Worm (Caenorhabditis elegans) whole organism, L2 larva: ENCODE results near the gene tbg-1.

Source experiments
- C34F6.9 ChIP-seq: fragments of 150-350 bp; optimal IDR thresholded peaks from 2 replicates; lab custom pipeline; 2014; ENCODE audit warnings: missing biosample characterization, missing genetic modification characterization
- F13H6.1 ChIP-seq: sonication (generic microtip); optimal IDR thresholded peaks from 2 replicates; lab custom pipeline; 2016; ENCODE audit warnings: missing genetic modification characterization, missing compliant biosample characterization
- R02D3.7 ChIP-seq: fragments of 150-350 bp; optimal IDR thresholded peaks from 2 replicates; lab custom pipeline; 2014; ENCODE audit warnings: missing biosample characterization, missing genetic modification characterization
- Y55F3AM.14 ChIP-seq: fragments of 200-800 bp; sonication (Bioruptor generic); optimal IDR thresholded peaks from 2 replicates; lab custom pipeline; 2018; ENCODE audit warnings: mild to moderate bottlenecking, missing genetic modification characterization, missing compliant biosample characterization
- ZK546.5 ChIP-seq: sonication (generic microtip); optimal IDR thresholded peaks from 2 replicates; lab custom pipeline; 2017; ENCODE audit warnings: missing biosample characterization, missing genetic modification characterization
- alr-1 ChIP-seq: fragments of 150-350 bp; optimal IDR thresholded peaks from 2 replicates; lab custom pipeline; 2014; ENCODE audit warnings: missing biosample characterization, missing genetic modification characterization
- aly-2 ChIP-seq: fragments of 150-350 bp; optimal IDR thresholded peaks from 2 replicates; lab custom pipeline; 2014; ENCODE audit warnings: missing biosample characterization, missing genetic modification characterization
- ama-1 ChIP-seq: fragments of 150-350 bp; optimal IDR thresholded peaks from 2 replicates; lab custom pipeline; 2018; ENCODE audit warnings: inconsistent platforms
- blmp-1 ChIP-seq: sonication (generic microtip); optimal IDR thresholded peaks from 2 replicates; lab custom pipeline; 2017; ENCODE audit warnings: missing genetic modification characterization, mild to moderate bottlenecking, missing compliant biosample characterization, antibody characterized with exemption, moderate library complexity; ENCODE audit not compliant: insufficient read depth
- ceh-16 ChIP-seq: fragments of 150-350 bp; optimal IDR thresholded peaks from 2 replicates; lab custom pipeline; 2014; ENCODE audit warnings: missing biosample characterization, missing genetic modification characterization
- ceh-82 ChIP-seq: fragments of 150-350 bp; optimal IDR thresholded peaks from 2 replicates; lab custom pipeline; 2014; ENCODE audit warnings: missing biosample characterization, missing genetic modification characterization
- crh-2 ChIP-seq: sonication (generic microtip); optimal IDR thresholded peaks from 2 replicates; lab custom pipeline; 2017; ENCODE audit warnings: missing biosample characterization, missing genetic modification characterization
- dmd-4 ChIP-seq: sonication (generic microtip); optimal IDR thresholded peaks from 2 replicates; lab custom pipeline; 2017; ENCODE audit warnings: missing biosample characterization, missing genetic modification characterization
- egl-27 ChIP-seq: sonication (generic microtip); optimal IDR thresholded peaks from 3 replicates; lab custom pipeline; 2017; ENCODE audit warnings: missing biosample characterization, missing genetic modification reagents, missing genetic modification characterization
- elt-1 ChIP-seq: fragments of 150-350 bp; optimal IDR thresholded peaks from 2 replicates; lab custom pipeline; 2014; ENCODE audit warnings: missing biosample characterization, missing genetic modification characterization
- elt-3 ChIP-seq: sonication (generic microtip); optimal IDR thresholded peaks from 2 replicates; lab custom pipeline; 2017; ENCODE audit warnings: missing biosample characterization, missing genetic modification characterization
- fos-1 ChIP-seq: fragments of 150-350 bp; optimal IDR thresholded peaks from 2 replicates; lab custom pipeline; 2014; ENCODE audit warnings: missing biosample characterization, missing genetic modification characterization
- gmeb-1 ChIP-seq: fragments of 150-350 bp; optimal IDR thresholded peaks from 2 replicates; lab custom pipeline; 2014; ENCODE audit warnings: missing biosample characterization, missing genetic modification characterization
- lin-11 ChIP-seq: fragments of 150-350 bp; sonication (generic microtip); optimal IDR thresholded peaks from 2 replicates; lab custom pipeline; 2014; ENCODE audit warnings: missing biosample characterization, missing genetic modification characterization, inconsistent platforms, mixed read lengths
- lin-13 ChIP-seq: fragments of 150-350 bp; optimal IDR thresholded peaks from 2 replicates; lab custom pipeline; 2014; ENCODE audit warnings: missing biosample characterization, missing genetic modification reagents, missing genetic modification characterization
- lin-39 ChIP-seq: fragments of 150-350 bp; optimal IDR thresholded peaks from 2 replicates; lab custom pipeline; 2014; ENCODE audit warnings: missing biosample characterization, missing genetic modification reagents, missing genetic modification characterization
- lsy-2 ChIP-seq, 2 experiments: fragments of 150-350 bp in 1 of 2; sonication (generic microtip) in 1 of 2; optimal IDR thresholded peaks; 2 replicates each; lab custom pipeline; 2014 to 2017; ENCODE audit warnings: missing biosample characterization in 2 of 2, missing genetic modification characterization in 2 of 2
- mab-5 ChIP-seq: fragments of 150-350 bp; optimal IDR thresholded peaks from 2 replicates; lab custom pipeline; 2014; ENCODE audit warnings: missing biosample characterization, missing genetic modification characterization
- mbf-1 ChIP-seq: sonication (generic microtip); optimal IDR thresholded peaks from 2 replicates; lab custom pipeline; 2017; ENCODE audit warnings: missing biosample characterization, missing genetic modification characterization
- mdl-1 ChIP-seq, 2 experiments: fragments of 150-350 bp in 1 of 2; sonication (generic microtip) in 1 of 2; optimal IDR thresholded peaks; 2 replicates each; lab custom pipeline; 2017; ENCODE audit warnings: missing biosample characterization in 2 of 2, missing genetic modification characterization in 2 of 2
- nhr-10 ChIP-seq: sonication (generic microtip); optimal IDR thresholded peaks from 2 replicates; lab custom pipeline; 2017; ENCODE audit warnings: missing biosample characterization, missing genetic modification characterization
- nhr-11 ChIP-seq: fragments of 150-350 bp; optimal IDR thresholded peaks from 2 replicates; lab custom pipeline; 2014; ENCODE audit warnings: missing biosample characterization, missing genetic modification characterization
- nhr-12 ChIP-seq: fragments of 150-350 bp; optimal IDR thresholded peaks from 2 replicates; lab custom pipeline; 2014; ENCODE audit warnings: missing biosample characterization, missing genetic modification characterization
- nhr-129 ChIP-seq: fragments of 150-350 bp; optimal IDR thresholded peaks from 2 replicates; lab custom pipeline; 2014; ENCODE audit warnings: missing biosample characterization, missing genetic modification characterization
- nhr-21 ChIP-seq: fragments of 150-350 bp; optimal IDR thresholded peaks from 2 replicates; lab custom pipeline; 2014; ENCODE audit warnings: missing biosample characterization, missing genetic modification characterization
- nhr-23 ChIP-seq: fragments of 150-350 bp; optimal IDR thresholded peaks from 2 replicates; lab custom pipeline; 2014; ENCODE audit warnings: missing biosample characterization, missing genetic modification reagents, missing genetic modification characterization
- nhr-237 ChIP-seq: fragments of 150-350 bp; optimal IDR thresholded peaks from 2 replicates; lab custom pipeline; 2014; ENCODE audit warnings: missing biosample characterization, missing genetic modification characterization
- nhr-25 ChIP-seq: fragments of 150-350 bp; sonication (generic microtip); optimal IDR thresholded peaks from 3 replicates; lab custom pipeline; 2014; ENCODE audit warnings: missing biosample characterization, missing genetic modification characterization
- nhr-6 ChIP-seq: fragments of 150-350 bp; optimal IDR thresholded peaks from 2 replicates; lab custom pipeline; 2014; ENCODE audit warnings: missing biosample characterization, missing genetic modification characterization
- nhr-77 ChIP-seq: fragments of 150-350 bp; optimal IDR thresholded peaks from 2 replicates; lab custom pipeline; 2014; ENCODE audit warnings: missing biosample characterization, missing genetic modification characterization
- peb-1 ChIP-seq: fragments of 150-350 bp; optimal IDR thresholded peaks from 2 replicates; lab custom pipeline; 2014; ENCODE audit warnings: missing biosample characterization, missing genetic modification characterization
- sem-4 ChIP-seq: fragments of 150-350 bp; optimal IDR thresholded peaks from 2 replicates; lab custom pipeline; 2014; ENCODE audit warnings: missing biosample characterization, missing genetic modification reagents, missing genetic modification characterization
- skn-1 ChIP-seq: sonication (generic microtip); optimal IDR thresholded peaks from 2 replicates; lab custom pipeline; 2017; ENCODE audit warnings: missing biosample characterization, missing genetic modification characterization
- sma-3 ChIP-seq: sonication (generic microtip); optimal IDR thresholded peaks from 2 replicates; lab custom pipeline; 2016; ENCODE audit warnings: missing genetic modification reagents, missing genetic modification characterization, missing compliant biosample characterization
- sma-9 ChIP-seq, 2 experiments: fragments of 150-350 bp in 1 of 2; sonication (generic microtip) in 1 of 2; optimal IDR thresholded peaks; 2 replicates each; lab custom pipeline; 2014 to 2016; ENCODE audit warnings: missing genetic modification characterization in 2 of 2, mild to moderate bottlenecking in 1 of 2, missing biosample characterization in 1 of 2, missing compliant biosample characterization in 1 of 2, missing genetic modification reagents in 1 of 2, moderate library complexity in 1 of 2
- snpc-4 ChIP-seq: fragments of 150-350 bp; optimal IDR thresholded peaks from 2 replicates; lab custom pipeline; 2014; ENCODE audit warnings: missing biosample characterization, missing genetic modification characterization
- unc-39 ChIP-seq: fragments of 150-350 bp; optimal IDR thresholded peaks from 2 replicates; lab custom pipeline; 2014; ENCODE audit warnings: missing biosample characterization, missing genetic modification characterization
- unc-55 ChIP-seq: fragments of 150-350 bp; sonication (generic microtip); optimal IDR thresholded peaks from 3 replicates; lab custom pipeline; 2014; ENCODE audit warnings: missing biosample characterization, missing genetic modification reagents, missing genetic modification characterization
- unc-62 ChIP-seq: fragments of 150-350 bp; optimal IDR thresholded peaks from 2 replicates; lab custom pipeline; 2014; ENCODE audit warnings: missing biosample characterization, missing genetic modification reagents, missing genetic modification characterization
- zag-1 ChIP-seq: fragments of 150-350 bp; optimal IDR thresholded peaks from 2 replicates; lab custom pipeline; 2014; ENCODE audit warnings: missing biosample characterization, missing genetic modification characterization
- ztf-1 ChIP-seq: fragments of 200-800 bp; sonication (Bioruptor generic); conservative IDR thresholded peaks from 2 replicates; pipeline ENCODE4 v1.3.6; 2022; ENCODE audit warnings: missing genetic modification characterization, missing compliant biosample characterization
- ztf-11 ChIP-seq: sonication (generic microtip); optimal IDR thresholded peaks from 2 replicates; lab custom pipeline; 2017; ENCODE audit warnings: missing biosample characterization, missing genetic modification characterization
- ztf-4 ChIP-seq: fragments of 150-350 bp; optimal IDR thresholded peaks from 2 replicates; lab custom pipeline; 2014; ENCODE audit warnings: missing biosample characterization, missing genetic modification characterization

Gene tbg-1

ce11 chrIII:9637016-9637415 is 8.1 kb upstream of the tbg-1 start, which contains the start of gene gei-13:
gei-13 (minus strand) TSS chrIII:9637116.
- TF ChIP-seq ceh-82 (tag; lab: Kevin White, UChicago): no peak
- TF ChIP-seq ama-1 (lab: Kevin White, UChicago): no peak
- TF ChIP-seq F13H6.1: no peak
- TF ChIP-seq nhr-77 (tag; lab: Kevin White, UChicago): no peak
- TF ChIP-seq fos-1 (tag; lab: Kevin White, UChicago): no peak
- no peak for TF ChIP-seq ztf-1 (GFP tag; lab: Robert Waterston, UW)
- TF ChIP-seq lin-39 (tag; lab: Kevin White, UChicago): no peak
- no peak for TF ChIP-seq nhr-12 (tag; lab: Kevin White, UChicago)
- TF ChIP-seq nhr-11 (tag; lab: Kevin White, UChicago): no peak
- TF ChIP-seq, all 48 proteins: peak for 0

DNA sequence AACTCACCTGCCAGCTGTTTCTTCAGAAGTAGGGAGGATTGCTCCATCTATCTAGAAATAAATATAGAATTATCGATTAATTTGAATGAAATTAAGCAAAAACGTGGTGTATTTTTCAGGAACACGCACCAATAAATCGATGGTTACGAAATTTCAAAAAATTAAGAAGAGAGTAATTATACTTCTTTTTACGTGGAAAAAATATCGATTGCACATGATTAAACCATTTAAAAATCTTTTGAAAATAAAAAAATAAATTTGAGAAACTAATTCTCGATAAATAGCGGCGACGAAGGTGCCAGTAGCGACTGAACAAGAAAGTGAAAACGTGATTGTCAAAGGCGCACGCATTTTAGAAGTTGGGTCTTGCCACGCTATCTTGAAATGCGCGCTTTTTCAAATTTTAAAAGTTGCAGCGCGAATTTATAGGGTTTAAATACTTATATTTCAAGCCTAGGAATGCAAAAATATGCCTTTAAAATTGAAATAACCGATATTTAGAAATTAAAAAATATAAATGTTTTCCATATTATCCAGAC is 2.2 kb upstream of the tbg-1 start, which contains the start of gene ubc-7:
TSS of gene ubc-7 (minus strand) at position 51 of the 539 bp plus-strand sequence.
- TF ChIP-seq peb-1 (tag; lab: Kevin White, UChicago) (no peak), skn-1 (tag; lab: Kevin White, UChicago) (peak; percentile 60), sma-9 (GFP tag; optimal IDR thresholded peaks at IDR 0.05; lab: Kevin White, UChicago) (peak; percentile 81), sma-9 (tag; optimal IDR thresholded peaks at IDR 0.05; lab: Kevin White, UChicago) (no peak), lin-13 (GFP tag; lab: Kevin White, UChicago) (peak; percentile 87), nhr-10 (tag; lab: Kevin White, UChicago) (no peak), nhr-77 (tag; lab: Kevin White, UChicago) (no peak), lin-39 (tag; lab: Kevin White, UChicago) (no peak), nhr-129 (tag; lab: Kevin White, UChicago) (peak; percentile 78), lin-11 (peak; percentile 81), R02D3.7 (tag; lab: Kevin White, UChicago) (peak; percentile 20), nhr-237 (no peak), fos-1 (tag; lab: Kevin White, UChicago) (peak; percentile 50), ztf-11 (tag; lab: Kevin White, UChicago) (no peak), C34F6.9 (tag; lab: Kevin White, UChicago) (peak; percentile 83), nhr-11 (tag; lab: Kevin White, UChicago) (no peak), mdl-1 (tag; optimal IDR thresholded peaks at IDR 0.05; lab: Kevin White, UChicago) (peak in 1 of 2 experiments; percentile 72), elt-1 (no peak), ZK546.5 (tag; lab: Kevin White, UChicago) (peak; percentile 26), ztf-4 (peak; percentile 57), Y55F3AM.14 (GFP tag; lab: Kevin White, UChicago) (no peak), ama-1 (lab: Kevin White, UChicago) (peak; percentile 85), ztf-1 (GFP tag; lab: Robert Waterston, UW) (no peak), alr-1 (tag; lab: Kevin White, UChicago) (no peak), mab-5 (tag; lab: Kevin White, UChicago) (peak; percentile 74), unc-62 (no peak), zag-1 (tag; lab: Kevin White, UChicago) (no peak), unc-39 (tag; lab: Kevin White, UChicago) (no peak), snpc-4 (peak; percentile 39), nhr-23 (tag; lab: Kevin White, UChicago) (no peak), ceh-82 (tag; lab: Kevin White, UChicago) (peak; percentile 24), elt-3 (tag; lab: Kevin White, UChicago) (no peak), sma-3 (GFP tag; lab: Kevin White, UChicago) (peak; percentile 70), lsy-2 (tag; optimal IDR thresholded peaks at IDR 0.05; lab: Kevin White, UChicago) (peak; percentile 61 to 92), unc-55 (GFP tag; lab: Kevin White, UChicago) (peak; percentile 95), F13H6.1 (peak; percentile 64), crh-2 (tag; lab: Kevin White, UChicago) (peak; percentile 85), nhr-6 (tag; lab: Kevin White, UChicago) (peak; percentile 67), aly-2 (tag; lab: Kevin White, UChicago) (no peak), nhr-25 (tag; lab: Kevin White, UChicago) (peak; percentile 88), egl-27 (tag; lab: Kevin White, UChicago) (no peak), mbf-1 (tag; lab: Kevin White, UChicago) (no peak), gmeb-1 (tag; lab: Kevin White, UChicago) (peak; percentile 98), sem-4 (peak; percentile 59), nhr-21 (tag; lab: Kevin White, UChicago) (peak; percentile 84), dmd-4 (tag; lab: Kevin White, UChicago) (no peak), nhr-12 (tag; lab: Kevin White, UChicago) (no peak), blmp-1 (tag; lab: Kevin White, UChicago) (peak; percentile 97), ceh-16 (no peak)
